Worm (Caenorhabditis elegans) whole organism, young adult: ENCODE measurements around the gene toh-1.

Experiments
- B0019.2 ChIP-seq: fragments of 200-800 bp; sonication (Bioruptor generic); conservative IDR thresholded peaks from 2 replicates; pipeline ENCODE4 v1.3.6; 2022; ENCODE audit warnings: missing genetic modification reagents, missing genetic modification characterization, missing compliant biosample characterization
- B0261.1 ChIP-seq: sonication (generic microtip); optimal IDR thresholded peaks from 2 replicates; lab custom pipeline; 2016; ENCODE audit warnings: mild to moderate bottlenecking, missing genetic modification characterization, moderate library complexity, missing compliant biosample characterization
- C06A6.2 ChIP-seq: fragments of 200-800 bp; sonication (Bioruptor generic); conservative IDR thresholded peaks from 2 replicates; pipeline ENCODE4 v1.3.6; 2022; ENCODE audit warnings: missing genetic modification characterization, missing compliant biosample characterization
- D2030.7 ChIP-seq: fragments of 200-800 bp; sonication (Bioruptor generic); IDR thresholded peaks from 2 replicates; pipeline ENCODE4 v1.3.6; 2022; ENCODE audit warnings: missing genetic modification reagents, missing genetic modification characterization, missing compliant biosample characterization
- F10E7.11 ChIP-seq: sonication (generic microtip); optimal IDR thresholded peaks from 2 replicates; lab custom pipeline; 2017; ENCODE audit warnings: mild to moderate bottlenecking, missing genetic modification characterization, moderate library complexity, missing compliant biosample characterization
- F33H1.4 ChIP-seq: fragments of 200-800 bp; sonication (Bioruptor generic); IDR thresholded peaks from 2 replicates; pipeline ENCODE4 v1.3.6; 2022; ENCODE audit warnings: missing genetic modification reagents, missing genetic modification characterization, missing compliant biosample characterization
- F37B4.10 ChIP-seq: fragments of 200-800 bp; sonication (Bioruptor generic); IDR thresholded peaks from 2 replicates; pipeline ENCODE4 v1.3.6; 2022; ENCODE audit warnings: missing genetic modification characterization, missing compliant biosample characterization
- F49E8.2 ChIP-seq: sonication (generic microtip); optimal IDR thresholded peaks from 3 replicates; lab custom pipeline; 2017; ENCODE audit warnings: missing genetic modification characterization, mild to moderate bottlenecking, missing compliant biosample characterization, antibody characterized with exemption, moderate library complexity; ENCODE audit not compliant: insufficient read depth
- F57A8.1 ChIP-seq: fragments of 200-800 bp; sonication (Bioruptor generic); optimal IDR thresholded peaks from 2 replicates; lab custom pipeline; 2018; ENCODE audit warnings: mild to moderate bottlenecking, missing genetic modification characterization, moderate library complexity, missing compliant biosample characterization
- F57C9.4 ChIP-seq: sonication (generic microtip); optimal IDR thresholded peaks from 2 replicates; lab custom pipeline; 2017; ENCODE audit warnings: mild to moderate bottlenecking, missing genetic modification characterization, missing compliant biosample characterization
- K11D2.4 ChIP-seq: fragments of 200-800 bp; sonication (Bioruptor generic); IDR thresholded peaks from 2 replicates; pipeline ENCODE4 v1.3.6; 2022; ENCODE audit warnings: missing genetic modification reagents, missing genetic modification characterization, missing compliant biosample characterization
- ZK185.1 ChIP-seq: sonication (generic microtip); optimal IDR thresholded peaks from 2 replicates; lab custom pipeline; 2016; ENCODE audit warnings: mild to moderate bottlenecking, missing genetic modification characterization, missing compliant biosample characterization; ENCODE audit not compliant: poor library complexity, severe bottlenecking
- atf-7 ChIP-seq: sonication (generic microtip); optimal IDR thresholded peaks from 2 replicates; lab custom pipeline; 2017; ENCODE audit warnings: mild to moderate bottlenecking, missing genetic modification characterization, missing compliant biosample characterization
- attf-5 ChIP-seq: fragments of 200-800 bp; sonication (Bioruptor generic); optimal IDR thresholded peaks from 2 replicates; lab custom pipeline; 2018; ENCODE audit warnings: mild to moderate bottlenecking, missing genetic modification characterization, missing compliant biosample characterization
- bed-2 ChIP-seq: fragments of 200-800 bp; sonication (Bioruptor generic); IDR thresholded peaks from 2 replicates; pipeline ENCODE4 v1.3.6; 2022; ENCODE audit warnings: missing genetic modification reagents, missing genetic modification characterization, missing compliant biosample characterization
- ceh-100 ChIP-seq: fragments of 200-800 bp; sonication (Bioruptor generic); IDR thresholded peaks from 2 replicates; pipeline ENCODE4 v1.3.6; 2022; ENCODE audit warnings: missing genetic modification reagents, missing genetic modification characterization, missing compliant biosample characterization
- dpl-1 ChIP-seq: fragments of 150-350 bp; optimal IDR thresholded peaks from 2 replicates; lab custom pipeline; 2014; ENCODE audit warnings: missing biosample characterization, missing genetic modification reagents, missing genetic modification characterization
- egl-44 ChIP-seq: fragments of 200-800 bp; sonication (Bioruptor generic); IDR thresholded peaks from 2 replicates; pipeline ENCODE4 v1.3.6; 2022; ENCODE audit warnings: missing genetic modification reagents, missing genetic modification characterization, missing compliant biosample characterization
- ekl-4 ChIP-seq: fragments of 200-800 bp; sonication (Bioruptor generic); IDR thresholded peaks from 2 replicates; pipeline ENCODE4 v1.3.6; 2022; ENCODE audit warnings: missing genetic modification reagents, missing genetic modification characterization, missing compliant biosample characterization
- fkh-3 ChIP-seq: sonication (generic microtip); optimal IDR thresholded peaks from 2 replicates; lab custom pipeline; 2016; ENCODE audit warnings: mild to moderate bottlenecking, missing genetic modification characterization, missing compliant biosample characterization
- gei-17 ChIP-seq: fragments of 200-800 bp; sonication (Bioruptor generic); optimal IDR thresholded peaks from 2 replicates; lab custom pipeline; 2018; ENCODE audit warnings: mild to moderate bottlenecking, missing genetic modification characterization, missing compliant biosample characterization
- him-1 ChIP-seq: sonication (generic microtip); optimal IDR thresholded peaks from 2 replicates; lab custom pipeline; 2016; ENCODE audit warnings: missing genotype, missing genetic modification reagents, missing genetic modification characterization, missing compliant biosample characterization
- hmg-1.2 ChIP-seq: fragments of 200-800 bp; sonication (Bioruptor generic); IDR thresholded peaks from 2 replicates; pipeline ENCODE4 v1.3.6; 2022; ENCODE audit warnings: missing genetic modification reagents, missing genetic modification characterization, missing compliant biosample characterization
- lag-1 ChIP-seq: fragments of 200-800 bp; sonication (Bioruptor generic); IDR thresholded peaks from 2 replicates; pipeline ENCODE4 v1.3.6; 2022; ENCODE audit warnings: missing genetic modification reagents, missing genetic modification characterization, missing compliant biosample characterization
- let-607 ChIP-seq, 2 experiments: fragments of 200-800 bp in 1 of 2; sonication (Bioruptor generic) in 1 of 2; sonication (generic microtip) in 1 of 2; optimal IDR thresholded peaks; 2 replicates each; lab custom pipeline; 2016 to 2018; ENCODE audit warnings: mild to moderate bottlenecking in 2 of 2, missing compliant biosample characterization in 2 of 2, missing genetic modification characterization in 2 of 2, moderate library complexity in 2 of 2, missing genotype in 1 of 2
- lin-54 ChIP-seq: fragments of 200-800 bp; sonication (Bioruptor generic); optimal IDR thresholded peaks from 2 replicates; lab custom pipeline; 2018; ENCODE audit warnings: mild to moderate bottlenecking, missing genetic modification characterization, missing compliant biosample characterization
- madf-10 ChIP-seq: sonication (generic microtip); optimal IDR thresholded peaks from 2 replicates; lab custom pipeline; 2016; ENCODE audit warnings: mild to moderate bottlenecking, missing genetic modification characterization, missing compliant biosample characterization
- madf-6 ChIP-seq: fragments of 200-800 bp; sonication (Bioruptor generic); IDR thresholded peaks from 2 replicates; pipeline ENCODE4 v1.3.6; 2022; ENCODE audit warnings: missing genetic modification reagents, missing genetic modification characterization, missing compliant biosample characterization
- madf-8 ChIP-seq: fragments of 200-800 bp; sonication (Bioruptor generic); conservative IDR thresholded peaks from 2 replicates; pipeline ENCODE4 v1.3.6; 2022; ENCODE audit warnings: missing genetic modification reagents, missing genetic modification characterization, missing compliant biosample characterization
- mcd-1 ChIP-seq: fragments of 200-800 bp; sonication (Bioruptor generic); IDR thresholded peaks from 2 replicates; pipeline ENCODE4 v1.3.6; 2022; ENCODE audit warnings: missing genetic modification reagents, missing genetic modification characterization, missing compliant biosample characterization
- mel-28 ChIP-seq: sonication (generic microtip); optimal IDR thresholded peaks from 2 replicates; lab custom pipeline; 2016; ENCODE audit warnings: borderline replicate concordance, mild to moderate bottlenecking, missing genetic modification characterization, missing compliant biosample characterization
- mxl-1 ChIP-seq: sonication (generic microtip); optimal IDR thresholded peaks from 2 replicates; lab custom pipeline; 2016; ENCODE audit warnings: missing genetic modification characterization, missing compliant biosample characterization
- nfya-2 ChIP-seq: fragments of 200-800 bp; sonication (Bioruptor generic); IDR thresholded peaks from 2 replicates; pipeline ENCODE4 v1.3.6; 2022; ENCODE audit warnings: missing genetic modification reagents, missing genetic modification characterization, missing compliant biosample characterization
- nfyb-1 ChIP-seq: fragments of 200-800 bp; sonication (Bioruptor generic); IDR thresholded peaks from 2 replicates; pipeline ENCODE4 v1.3.6; 2022; ENCODE audit warnings: missing genetic modification reagents, missing genetic modification characterization, missing compliant biosample characterization
- nhr-120 ChIP-seq: fragments of 200-800 bp; sonication (Bioruptor generic); IDR thresholded peaks from 2 replicates; pipeline ENCODE4 v1.3.6; 2022; ENCODE audit warnings: missing genetic modification characterization, missing compliant biosample characterization
- pbrm-1 ChIP-seq: fragments of 200-800 bp; sonication (Bioruptor generic); IDR thresholded peaks from 2 replicates; pipeline ENCODE4 v1.3.6; 2022; ENCODE audit warnings: missing genetic modification reagents, missing genetic modification characterization, missing compliant biosample characterization
- repo-1 ChIP-seq: sonication (generic microtip); optimal IDR thresholded peaks from 2 replicates; lab custom pipeline; 2017; ENCODE audit warnings: mild to moderate bottlenecking, missing genetic modification characterization, missing compliant biosample characterization
- sptf-2 ChIP-seq: fragments of 200-800 bp; sonication (Bioruptor generic); optimal IDR thresholded peaks from 2 replicates; lab custom pipeline; 2018; ENCODE audit warnings: mild to moderate bottlenecking, missing genetic modification characterization, missing compliant biosample characterization
- tbp1 ChIP-seq: fragments of 200-800 bp; sonication (Bioruptor generic); optimal IDR thresholded peaks from 2 replicates; lab custom pipeline; 2018; ENCODE audit warnings: mild to moderate bottlenecking, missing genetic modification characterization, missing compliant biosample characterization
- tbx-9 ChIP-seq: sonication (generic microtip); optimal IDR thresholded peaks from 2 replicates; lab custom pipeline; 2016; ENCODE audit warnings: borderline replicate concordance, missing genetic modification characterization, inconsistent platforms, missing compliant biosample characterization
- zfh-2 ChIP-seq: fragments of 200-800 bp; sonication (Bioruptor generic); conservative IDR thresholded peaks from 2 replicates; pipeline ENCODE4 v1.3.6; 2022; ENCODE audit warnings: missing genetic modification reagents, missing genetic modification characterization, missing compliant biosample characterization
- ztf-22 ChIP-seq: fragments of 200-800 bp; sonication (Bioruptor generic); optimal IDR thresholded peaks from 2 replicates; lab custom pipeline; 2018; ENCODE audit warnings: mild to moderate bottlenecking, missing genetic modification characterization, moderate library complexity, missing compliant biosample characterization
- ztf-26 ChIP-seq: sonication (generic microtip); optimal IDR thresholded peaks from 2 replicates; lab custom pipeline; 2017; ENCODE audit warnings: missing genetic modification characterization, missing compliant biosample characterization
- ztf-6 ChIP-seq: fragments of 200-800 bp; sonication (Bioruptor generic); IDR thresholded peaks from 2 replicates; pipeline ENCODE4 v1.3.6; 2022; ENCODE audit warnings: missing genetic modification reagents, missing genetic modification characterization, missing compliant biosample characterization

Gene toh-1

DNA sequence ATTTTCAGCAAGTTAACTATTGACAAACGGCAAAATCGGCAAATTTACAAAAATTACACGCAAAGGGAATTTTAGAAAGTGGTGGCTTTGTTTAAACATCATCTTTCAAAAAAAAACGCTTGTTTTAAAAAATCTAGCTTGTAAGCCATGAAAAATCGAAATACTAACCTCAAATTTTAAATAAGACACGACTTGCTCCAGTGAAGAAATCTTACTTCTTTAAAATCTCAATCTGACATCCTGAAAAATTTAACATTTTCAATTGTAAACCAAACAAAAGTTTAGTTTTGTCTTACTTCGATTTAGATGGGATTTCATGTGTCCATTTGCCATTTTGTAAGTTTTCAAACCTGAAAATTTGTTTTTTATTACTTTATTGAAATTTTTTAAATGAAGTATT is 23.0 kb upstream of the toh-1 start:
- TF ChIP-seq F33H1.4 (no peak), fkh-3 (no peak), ztf-22 (GFP tag; lab: Kevin White, UChicago) (no peak), F57C9.4 (no peak), gei-17 (GFP tag; lab: Kevin White, UChicago) (no peak), egl-44 (no peak), bed-2 (GFP tag; lab: Robert Waterston, UW) (no peak), B0261.1 (tag; lab: Kevin White, UChicago) (no peak), B0019.2 (no peak), nfya-2 (no peak), nhr-120 (no peak), him-1 (tag; lab: Kevin White, UChicago) (no peak), dpl-1 (no peak)

ce11 chrIII:3831381-3831780 is 22.6 kb upstream of the toh-1 start, which contains the start of gene C36A4.10:
Gene C36A4.10, minus strand, starts transcription at chrIII:3831481.
- TF ChIP-seq lin-54 (GFP tag; lab: Kevin White, UChicago), result no peak
- TF ChIP-seq mel-28 (tag; lab: Kevin White, UChicago), result no peak

DNA sequence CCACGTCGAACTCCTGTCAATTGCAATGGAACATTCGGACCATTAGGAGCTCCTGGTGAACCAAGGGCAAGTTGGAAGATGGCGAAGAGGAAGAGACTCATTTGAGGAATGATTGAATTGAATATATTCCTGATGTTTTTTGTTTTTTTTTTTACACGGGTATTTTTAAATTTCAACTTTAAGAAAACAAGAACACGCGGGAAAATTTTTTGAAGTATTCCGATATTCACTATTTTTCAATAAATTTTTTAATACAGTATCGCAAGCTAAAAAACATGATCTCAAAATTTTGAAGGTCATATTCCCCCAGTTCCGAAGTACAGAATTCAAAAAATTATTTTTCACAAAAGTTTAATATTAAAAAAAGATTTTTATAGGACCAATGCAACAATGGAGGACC is 20.3 kb upstream of the toh-1 start, which contains the start of gene cnnm-5:
Gene cnnm-5 (minus strand): TSS at position 101 of the 400 bp plus-strand sequence.
- no peak for TF ChIP-seq ztf-26 (tag; lab: Kevin White, UChicago)
- no peak for TF ChIP-seq C06A6.2 (GFP tag; lab: Robert Waterston, UW)
- TF ChIP-seq ZK185.1 (tag; lab: Kevin White, UChicago), result no peak
- no peak for TF ChIP-seq nfya-2
- no peak for TF ChIP-seq F33H1.4
- TF ChIP-seq tbp1 (GFP tag; lab: Kevin White, UChicago), result no peak
- TF ChIP-seq tbx-9, result no peak
- TF ChIP-seq F37B4.10, result no peak
- TF ChIP-seq pbrm-1 (GFP tag; lab: Robert Waterston, UW), result no peak
- no peak for TF ChIP-seq D2030.7 (GFP tag; lab: Robert Waterston, UW)
- no peak for TF ChIP-seq madf-8 (GFP tag; lab: Robert Waterston, UW)
- TF ChIP-seq ekl-4 (GFP tag; lab: Robert Waterston, UW), result no peak
- no peak for TF ChIP-seq madf-6 (GFP tag; lab: Robert Waterston, UW)
- TF ChIP-seq sptf-2, result no peak
- TF ChIP-seq K11D2.4 (GFP tag; lab: Robert Waterston, UW), result no peak
- TF ChIP-seq B0019.2, result no peak

DNA sequence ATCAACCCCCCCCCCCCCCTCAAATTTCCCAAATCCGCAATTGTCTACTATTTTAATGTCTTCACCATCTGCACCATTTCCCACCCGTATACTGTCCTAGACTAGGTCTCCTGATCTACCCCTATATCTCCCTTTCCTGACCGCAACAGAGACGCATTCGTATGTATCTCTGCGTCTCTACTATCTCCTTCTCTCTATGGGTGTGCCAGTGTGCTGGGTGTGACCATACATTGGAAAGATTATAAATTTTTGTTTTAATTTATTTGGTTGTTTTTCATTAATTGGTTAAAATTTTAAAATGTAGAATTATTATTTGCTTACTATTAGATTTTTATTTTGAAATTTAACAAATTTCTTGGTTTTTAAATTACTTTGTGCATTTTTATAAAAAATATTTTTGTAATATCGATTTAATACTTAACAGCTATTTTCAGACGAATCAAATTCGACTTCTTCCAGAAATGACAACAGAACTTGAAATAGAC is 13.2 kb upstream of the toh-1 start, which contains the start of gene amx-1:
Gene amx-1 (plus strand): TSS at position 435 of the 485 bp plus-strand sequence.
- TF ChIP-seq hmg-1.2 (peak; percentile 59; the same call in 1 of the 2 replicates), F10E7.11 (tag; lab: Kevin White, UChicago) (no peak)

ce11 chrIII:3820134-3820533 is 11.3 kb upstream of the toh-1 start:
- peak; percentile 67; the same call in 1 of the 2 replicates for TF ChIP-seq nfyb-1 (GFP tag; lab: Robert Waterston, UW)
- peak; percentile 93 for TF ChIP-seq hmg-1.2
- no peak for TF ChIP-seq lag-1 (GFP tag; lab: Robert Waterston, UW)
- TF ChIP-seq mcd-1, result peak; percentile 34; the same call in 1 of the 2 replicates
- no peak for TF ChIP-seq repo-1
- TF ChIP-seq atf-7 (tag; lab: Kevin White, UChicago), result no peak
- TF ChIP-seq F57A8.1 (GFP tag; lab: Kevin White, UChicago), result no peak
- no peak for TF ChIP-seq F49E8.2 (tag; lab: Kevin White, UChicago)
- TF ChIP-seq zfh-2 (GFP tag; lab: Robert Waterston, UW), result peak; percentile 80
- 0 out of 2 replicates have a peak, but pooled peaks have one; percentile 40 for TF ChIP-seq ztf-6 (GFP tag; lab: Robert Waterston, UW)
- TF ChIP-seq attf-5 (GFP tag; lab: Kevin White, UChicago), result peak; percentile 82
- no peak for TF ChIP-seq let-607 (tag; optimal IDR thresholded peaks at IDR 0.05; lab: Kevin White, UChicago)
- TF ChIP-seq madf-10 (tag; lab: Kevin White, UChicago), result no peak
- no peak for TF ChIP-seq mxl-1 (tag; lab: Kevin White, UChicago)
- TF ChIP-seq him-1 (tag; lab: Kevin White, UChicago), result no peak
- no peak for TF ChIP-seq gei-17 (GFP tag; lab: Kevin White, UChicago)
- TF ChIP-seq ceh-100, result no peak
